Worm (Caenorhabditis elegans) whole organism, early embryonic: Measurements from ENCODE around the gene nhr-136.

Experiments
- B0310.2 ChIP-seq: sonication (generic microtip); optimal IDR thresholded peaks from 2 replicates; lab custom pipeline; 2016; ENCODE audit warnings: mild to moderate bottlenecking, missing genetic modification characterization, missing compliant biosample characterization
- F13C5.2 ChIP-seq: sonication (generic microtip); optimal IDR thresholded peaks from 2 replicates; lab custom pipeline; 2017; ENCODE audit warnings: mild to moderate bottlenecking, missing genetic modification characterization, inconsistent platforms, missing compliant biosample characterization
- aly-1 ChIP-seq: sonication (generic microtip); optimal IDR thresholded peaks from 2 replicates; lab custom pipeline; 2016; ENCODE audit warnings: missing genetic modification characterization, missing compliant biosample characterization
- ama-1 ChIP-seq: fragments of 150-350 bp; optimal IDR thresholded peaks from 2 replicates; lab custom pipeline; 2014
- ceh-13 ChIP-seq: fragments of 200-800 bp; sonication (Bioruptor generic); optimal IDR thresholded peaks from 2 replicates; lab custom pipeline; 2018; ENCODE audit warnings: mild to moderate bottlenecking, missing genetic modification characterization, missing compliant biosample characterization
- ceh-36 ChIP-seq: sonication (generic microtip); optimal IDR thresholded peaks from 2 replicates; lab custom pipeline; 2016; ENCODE audit warnings: missing genetic modification characterization, inconsistent platforms, missing compliant biosample characterization
- ets-7 ChIP-seq: sonication (generic microtip); optimal IDR thresholded peaks from 2 replicates; lab custom pipeline; 2016; ENCODE audit warnings: missing genotype, missing genetic modification characterization, missing compliant biosample characterization
- flt-1 ChIP-seq: fragments of 200-800 bp; sonication (Bioruptor generic); IDR thresholded peaks from 2 replicates; pipeline ENCODE4 v1.3.6; 2022; ENCODE audit warnings: missing genetic modification characterization, missing compliant biosample characterization
- hmbx-1 ChIP-seq: sonication (generic microtip); optimal IDR thresholded peaks from 2 replicates; lab custom pipeline; 2016; ENCODE audit warnings: mild to moderate bottlenecking, missing genetic modification characterization, missing compliant biosample characterization
- hmg-4 ChIP-seq: fragments of 200-800 bp; sonication (Bioruptor generic); optimal IDR thresholded peaks from 2 replicates; lab custom pipeline; 2018; ENCODE audit warnings: mild to moderate bottlenecking, missing genetic modification characterization, missing compliant biosample characterization
- hnd-1 ChIP-seq: sonication (generic microtip); optimal IDR thresholded peaks from 2 replicates; lab custom pipeline; 2016; ENCODE audit warnings: missing genetic modification characterization, missing compliant biosample characterization
- pes-1 ChIP-seq: fragments of 200-800 bp; sonication (Bioruptor generic); IDR thresholded peaks from 2 replicates; pipeline ENCODE4 v1.3.6; 2022; ENCODE audit warnings: missing genetic modification reagents, missing genetic modification characterization, missing compliant biosample characterization
- scrt-1 ChIP-seq: fragments of 200-800 bp; sonication (Bioruptor generic); IDR thresholded peaks from 2 replicates; pipeline ENCODE4 v1.3.6; 2022; ENCODE audit warnings: missing genetic modification characterization, missing compliant biosample characterization
- sea-1 ChIP-seq: fragments of 200-800 bp; sonication (Bioruptor generic); conservative IDR thresholded peaks from 2 replicates; pipeline ENCODE4 v1.3.6; 2022; ENCODE audit warnings: missing genetic modification characterization, missing compliant biosample characterization
- tbx-11 ChIP-seq: fragments of 200-800 bp; sonication (Bioruptor generic); IDR thresholded peaks from 2 replicates; pipeline ENCODE4 v1.3.6; 2022; ENCODE audit warnings: missing genetic modification characterization, missing compliant biosample characterization
- tbx-37 ChIP-seq: fragments of 200-800 bp; sonication (Bioruptor generic); conservative IDR thresholded peaks from 2 replicates; pipeline ENCODE4 v1.3.6; 2022; ENCODE audit warnings: missing genetic modification reagents, missing genetic modification characterization, missing compliant biosample characterization
- tra-4 ChIP-seq: sonication (generic microtip); optimal IDR thresholded peaks from 2 replicates; lab custom pipeline; 2017; ENCODE audit warnings: missing genetic modification characterization, missing compliant biosample characterization

Gene nhr-136

ce11 chrV:12137942-12138341 lies 31.0 kb downstream of the nhr-136 start:
- TF ChIP-seq F13C5.2 (tag; lab: Kevin White, UChicago) (no peak), ceh-13 (GFP tag; lab: Kevin White, UChicago) (no peak), ama-1 (lab: Kevin White, UChicago) (no peak), B0310.2 (tag; lab: Kevin White, UChicago) (no peak), ceh-36 (tag; lab: Kevin White, UChicago) (no peak), hmbx-1 (no peak), scrt-1 (GFP tag; lab: Robert Waterston, UW) (no peak), hmg-4 (GFP tag; lab: Kevin White, UChicago) (no peak), pes-1 (GFP tag; lab: Robert Waterston, UW) (no peak), tbx-11 (GFP tag; lab: Robert Waterston, UW) (no peak)

- no peak for TF ChIP-seq ets-7 (tag; lab: Kevin White, UChicago)
- no peak for TF ChIP-seq ceh-13 (GFP tag; lab: Kevin White, UChicago)
- TF ChIP-seq tbx-11 (GFP tag; lab: Robert Waterston, UW) = no peak
- no peak for TF ChIP-seq flt-1 (GFP tag; lab: Robert Waterston, UW)
- no peak for TF ChIP-seq scrt-1 (GFP tag; lab: Robert Waterston, UW)
- no peak for TF ChIP-seq hmbx-1
- no peak for TF ChIP-seq sea-1 (GFP tag; lab: Robert Waterston, UW)
These were observed 33.7 kb downstream of the nhr-136 start, which contains the start of gene C27A7.3 for ce11 chrV:12140625-12141024. Gene C27A7.3, plus strand, starts transcription at chrV:12140925.

ce11 chrV:12150607-12151006 lies 43.7 kb downstream of the nhr-136 start, which contains the start of gene che-11:
Gene che-11, minus strand, starts transcription at chrV:12150707.
- TF ChIP-seq pes-1 (GFP tag; lab: Robert Waterston, UW) = no peak

ce11 chrV:12152857-12153256 lies 45.9 kb downstream of the nhr-136 start, which contains the start of gene C27A7.8:
Gene C27A7.8, plus strand, starts transcription at chrV:12153157.
- TF ChIP-seq F13C5.2 (tag; lab: Kevin White, UChicago) (no peak), hnd-1 (no peak), tbx-37 (GFP tag; lab: Robert Waterston, UW) (no peak), sea-1 (GFP tag; lab: Robert Waterston, UW) (no peak), hmg-4 (GFP tag; lab: Kevin White, UChicago) (no peak), B0310.2 (tag; lab: Kevin White, UChicago) (no peak), ets-7 (tag; lab: Kevin White, UChicago) (no peak), ama-1 (lab: Kevin White, UChicago) (no peak), tbx-11 (GFP tag; lab: Robert Waterston, UW) (no peak), ceh-13 (GFP tag; lab: Kevin White, UChicago) (no peak), aly-1 (tag; lab: Kevin White, UChicago) (no peak)

- TF ChIP-seq tra-4 (tag; lab: Kevin White, UChicago) (no peak), aly-1 (tag; lab: Kevin White, UChicago) (no peak), B0310.2 (tag; lab: Kevin White, UChicago) (no peak), hmg-4 (GFP tag; lab: Kevin White, UChicago) (no peak), tbx-37 (GFP tag; lab: Robert Waterston, UW) (no peak), hmbx-1 (no peak), ceh-36 (tag; lab: Kevin White, UChicago) (no peak)
These were observed 46.8 kb downstream of the nhr-136 start for ce11 chrV:12153784-12154183.

- TF ChIP-seq ceh-13 (GFP tag; lab: Kevin White, UChicago) = no peak
- no peak for TF ChIP-seq hmg-4 (GFP tag; lab: Kevin White, UChicago)
- no peak for TF ChIP-seq ceh-36 (tag; lab: Kevin White, UChicago)
- TF ChIP-seq tra-4 (tag; lab: Kevin White, UChicago) = no peak
- no peak for TF ChIP-seq F13C5.2 (tag; lab: Kevin White, UChicago)
- no peak for TF ChIP-seq hmbx-1
- no peak for TF ChIP-seq hnd-1
- no peak for TF ChIP-seq scrt-1 (GFP tag; lab: Robert Waterston, UW)
- TF ChIP-seq ets-7 (tag; lab: Kevin White, UChicago) = no peak
- no peak for TF ChIP-seq ama-1 (lab: Kevin White, UChicago)
- no peak for TF ChIP-seq aly-1 (tag; lab: Kevin White, UChicago)
- TF ChIP-seq tbx-11 (GFP tag; lab: Robert Waterston, UW) = no peak
These were observed 47.6 kb downstream of the nhr-136 start, which contains the start of gene C27A7.9 for ce11 chrV:12154554-12154953. Gene C27A7.9, minus strand, starts transcription at chrV:12154654.

- TF ChIP-seq hnd-1 = no peak
- TF ChIP-seq tbx-37 (GFP tag; lab: Robert Waterston, UW) = no peak
- TF ChIP-seq ceh-36 (tag; lab: Kevin White, UChicago) = no peak
- no peak for TF ChIP-seq scrt-1 (GFP tag; lab: Robert Waterston, UW)
- no peak for TF ChIP-seq ets-7 (tag; lab: Kevin White, UChicago)
- no peak for TF ChIP-seq B0310.2 (tag; lab: Kevin White, UChicago)
- TF ChIP-seq pes-1 (GFP tag; lab: Robert Waterston, UW) = no peak
- no peak for TF ChIP-seq ceh-13 (GFP tag; lab: Kevin White, UChicago)
- no peak for TF ChIP-seq aly-1 (tag; lab: Kevin White, UChicago)
- no peak for TF ChIP-seq ama-1 (lab: Kevin White, UChicago)
- no peak for TF ChIP-seq tbx-11 (GFP tag; lab: Robert Waterston, UW)
- TF ChIP-seq hmg-4 (GFP tag; lab: Kevin White, UChicago) = no peak
- TF ChIP-seq tra-4 (tag; lab: Kevin White, UChicago) = no peak
- TF ChIP-seq flt-1 (GFP tag; lab: Robert Waterston, UW) = no peak
- no peak for TF ChIP-seq sea-1 (GFP tag; lab: Robert Waterston, UW)
These were observed 51.4 kb downstream of the nhr-136 start for ce11 chrV:12158377-12158776.
